Worm (Caenorhabditis elegans) whole organism, L1 larva: ENCODE measurements around the gene T26E4.18.

Experiments
- F16B12.6 ChIP-seq: fragments of 150-350 bp; optimal IDR thresholded peaks from 2 replicates; lab custom pipeline; 2014; ENCODE audit warnings: missing biosample characterization, missing genetic modification characterization
- aha-1 ChIP-seq: fragments of 150-350 bp; optimal IDR thresholded peaks from 2 replicates; lab custom pipeline; 2014; ENCODE audit warnings: missing biosample characterization, missing genetic modification characterization
- alr-1 ChIP-seq: fragments of 200-800 bp; sonication (Bioruptor generic); optimal IDR thresholded peaks from 2 replicates; lab custom pipeline; 2018; ENCODE audit warnings: borderline replicate concordance, mild to moderate bottlenecking, missing genetic modification characterization, missing compliant biosample characterization
- blmp-1 ChIP-seq: fragments of 150-350 bp; optimal IDR thresholded peaks from 2 replicates; lab custom pipeline; 2014; ENCODE audit warnings: missing biosample characterization, missing genetic modification characterization
- ceh-63 ChIP-seq: fragments of 200-800 bp; sonication (Bioruptor generic); optimal IDR thresholded peaks from 2 replicates; lab custom pipeline; 2018; ENCODE audit warnings: mild to moderate bottlenecking, missing genetic modification characterization, missing compliant biosample characterization
- ceh-8 ChIP-seq: fragments of 200-800 bp; sonication (Bioruptor generic); optimal IDR thresholded peaks from 2 replicates; lab custom pipeline; 2018; ENCODE audit warnings: mild to moderate bottlenecking, missing genetic modification characterization, moderate library complexity, missing compliant biosample characterization
- ceh-82 ChIP-seq, 3 experiments: fragments of 150-350 bp in 1 of 3; sonication (generic microtip) in 2 of 3; optimal IDR thresholded peaks; 2 replicates each; lab custom pipeline; 2014 to 2017; ENCODE audit warnings: missing biosample characterization in 3 of 3, missing genetic modification characterization in 3 of 3
- ceh-88 ChIP-seq: fragments of 200-800 bp; sonication (Bioruptor generic); IDR thresholded peaks from 2 replicates; pipeline ENCODE4 v1.3.6; 2022; ENCODE audit warnings: missing genetic modification characterization, missing compliant biosample characterization
- ceh-90 ChIP-seq: sonication (generic microtip); optimal IDR thresholded peaks from 2 replicates; lab custom pipeline; 2016; ENCODE audit warnings: missing genetic modification characterization, missing compliant biosample characterization
- ces-1 ChIP-seq: fragments of 150-350 bp; optimal IDR thresholded peaks from 2 replicates; lab custom pipeline; 2014; ENCODE audit warnings: missing biosample characterization, missing genetic modification reagents, missing genetic modification characterization
- efl-3 ChIP-seq: fragments of 200-800 bp; sonication (Bioruptor generic); optimal IDR thresholded peaks from 2 replicates; lab custom pipeline; 2018; ENCODE audit warnings: mild to moderate bottlenecking, missing genetic modification characterization, missing compliant biosample characterization
- egl-13 ChIP-seq: sonication (generic microtip); optimal IDR thresholded peaks from 2 replicates; lab custom pipeline; 2016; ENCODE audit warnings: missing genotype, missing genetic modification reagents, missing genetic modification characterization, missing compliant biosample characterization
- egl-27 ChIP-seq, 2 experiments: fragments of 150-350 bp in 1 of 2; sonication (generic microtip); optimal IDR thresholded peaks; 3 replicates each; lab custom pipeline; 2017 to 2018; ENCODE audit warnings: missing biosample characterization in 2 of 2, missing genetic modification characterization in 2 of 2, missing genetic modification reagents in 2 of 2
- elt-2 ChIP-seq: sonication (generic microtip); optimal IDR thresholded peaks from 2 replicates; lab custom pipeline; 2016; ENCODE audit warnings: missing genetic modification characterization, mild to moderate bottlenecking, inconsistent platforms, missing compliant biosample characterization, missing genetic modification reagents
- elt-3 ChIP-seq, 6 experiments: fragments of 150-350 bp in 1 of 6; sonication (generic microtip); optimal IDR thresholded peaks; 2 replicates each; lab custom pipeline; 2017 to 2018; ENCODE audit warnings: missing biosample characterization in 6 of 6, missing genetic modification characterization in 6 of 6, inconsistent platforms in 1 of 6
- fkh-10 ChIP-seq: sonication (generic microtip); optimal IDR thresholded peaks from 2 replicates; lab custom pipeline; 2017; ENCODE audit warnings: missing biosample characterization, missing genetic modification reagents, missing genetic modification characterization
- fkh-8 ChIP-seq: sonication (generic microtip); optimal IDR thresholded peaks from 2 replicates; lab custom pipeline; 2016; ENCODE audit warnings: mild to moderate bottlenecking, missing genetic modification characterization, missing compliant biosample characterization
- hpl-2 ChIP-seq: fragments of 150-350 bp; optimal IDR thresholded peaks from 2 replicates; lab custom pipeline; 2014; ENCODE audit warnings: missing biosample characterization, missing genetic modification reagents, missing genetic modification characterization
- lin-13 ChIP-seq: fragments of 150-350 bp; optimal IDR thresholded peaks from 2 replicates; lab custom pipeline; 2014; ENCODE audit warnings: missing biosample characterization, missing genetic modification reagents, missing genetic modification characterization
- lin-14 ChIP-seq: fragments of 200-800 bp; sonication (Bioruptor generic); optimal IDR thresholded peaks from 2 replicates; lab custom pipeline; 2018; ENCODE audit warnings: mild to moderate bottlenecking, missing genetic modification characterization, moderate library complexity, missing compliant biosample characterization
- mab-9 ChIP-seq: fragments of 200-800 bp; sonication (Bioruptor generic); IDR thresholded peaks from 2 replicates; pipeline ENCODE4 v1.3.6; 2022; ENCODE audit warnings: missing genetic modification reagents, missing genetic modification characterization, missing compliant biosample characterization
- mdl-1 ChIP-seq, 2 experiments: fragments of 150-350 bp; optimal IDR thresholded peaks; 2 replicates each; lab custom pipeline; 2014 to 2017; ENCODE audit warnings: missing biosample characterization in 2 of 2, missing genetic modification characterization in 2 of 2, inconsistent platforms in 1 of 2
- mef-2 ChIP-seq: fragments of 150-350 bp; optimal IDR thresholded peaks from 2 replicates; lab custom pipeline; 2014; ENCODE audit warnings: missing biosample characterization, missing genetic modification characterization
- nhr-12 ChIP-seq: sonication (generic microtip); optimal IDR thresholded peaks from 2 replicates; lab custom pipeline; 2017; ENCODE audit warnings: missing biosample characterization, missing genetic modification characterization
- nhr-28 ChIP-seq: fragments of 150-350 bp; optimal IDR thresholded peaks from 2 replicates; lab custom pipeline; 2014; ENCODE audit warnings: missing biosample characterization, missing genetic modification characterization
- nhr-47 ChIP-seq: sonication (generic microtip); optimal IDR thresholded peaks from 2 replicates; lab custom pipeline; 2016; ENCODE audit warnings: mild to moderate bottlenecking, missing genetic modification characterization, moderate library complexity, missing compliant biosample characterization
- nhr-71 ChIP-seq: sonication (generic microtip); optimal IDR thresholded peaks from 2 replicates; lab custom pipeline; 2016; ENCODE audit warnings: mild to moderate bottlenecking, missing genetic modification characterization, moderate library complexity, missing compliant biosample characterization
- nhr-76 ChIP-seq: sonication (generic microtip); optimal IDR thresholded peaks from 2 replicates; lab custom pipeline; 2017; ENCODE audit warnings: missing biosample characterization, missing genetic modification characterization
- nhr-77 ChIP-seq: fragments of 150-350 bp; optimal IDR thresholded peaks from 2 replicates; lab custom pipeline; 2014; ENCODE audit warnings: missing biosample characterization, missing genetic modification characterization
- nhr-84 ChIP-seq: sonication (generic microtip); optimal IDR thresholded peaks from 2 replicates; lab custom pipeline; 2017; ENCODE audit warnings: missing biosample characterization, missing genetic modification characterization
- nhr-85 ChIP-seq: sonication (generic microtip); peaks from one replicate; lab custom pipeline; 2016; ENCODE audit warnings: missing genetic modification characterization, inconsistent platforms, missing compliant biosample characterization
- nhr-90 ChIP-seq: sonication (generic microtip); optimal IDR thresholded peaks from 2 replicates; lab custom pipeline; 2016; ENCODE audit warnings: mild to moderate bottlenecking, missing genetic modification characterization, missing compliant biosample characterization; ENCODE audit not compliant: poor library complexity
- pag-3 ChIP-seq: sonication (generic microtip); optimal IDR thresholded peaks from 2 replicates; lab custom pipeline; 2017; ENCODE audit warnings: missing genetic modification characterization, mild to moderate bottlenecking, missing compliant biosample characterization, antibody characterized with exemption, borderline replicate concordance; ENCODE audit not compliant: insufficient read depth
- pax-3 ChIP-seq: fragments of 200-800 bp; sonication (Bioruptor generic); optimal IDR thresholded peaks from 2 replicates; lab custom pipeline; 2018; ENCODE audit warnings: mild to moderate bottlenecking, missing genetic modification characterization, moderate library complexity, missing compliant biosample characterization
- pqm-1 ChIP-seq: sonication (generic microtip); optimal IDR thresholded peaks from 3 replicates; lab custom pipeline; 2017; ENCODE audit warnings: missing biosample characterization, missing genetic modification characterization
- rnt-1 ChIP-seq: sonication (generic microtip); optimal IDR thresholded peaks from 2 replicates; lab custom pipeline; 2016; ENCODE audit warnings: mild to moderate bottlenecking, missing genetic modification characterization, moderate library complexity, missing compliant biosample characterization
- snpc-4 ChIP-seq: fragments of 150-350 bp; optimal IDR thresholded peaks from 2 replicates; lab custom pipeline; 2014; ENCODE audit warnings: missing biosample characterization, missing genetic modification characterization
- snu-23 ChIP-seq: sonication (generic microtip); optimal IDR thresholded peaks from 2 replicates; lab custom pipeline; 2016; ENCODE audit warnings: missing genetic modification characterization, missing compliant biosample characterization
- sox-4 ChIP-seq: sonication (generic microtip); optimal IDR thresholded peaks from 2 replicates; lab custom pipeline; 2016; ENCODE audit warnings: missing genetic modification characterization, missing compliant biosample characterization
- sptf-1 ChIP-seq: fragments of 150-350 bp; optimal IDR thresholded peaks from 2 replicates; lab custom pipeline; 2014; ENCODE audit warnings: missing biosample characterization, missing genetic modification characterization
- sup-37 ChIP-seq: fragments of 200-800 bp; sonication (Bioruptor generic); optimal IDR thresholded peaks from 2 replicates; lab custom pipeline; 2018; ENCODE audit warnings: mild to moderate bottlenecking, missing genetic modification characterization, missing compliant biosample characterization
- swsn-7 ChIP-seq: sonication (generic microtip); optimal IDR thresholded peaks from 2 replicates; lab custom pipeline; 2016; ENCODE audit warnings: missing genetic modification characterization, missing compliant biosample characterization
- tbx-2 ChIP-seq: sonication (generic microtip); optimal IDR thresholded peaks from 2 replicates; lab custom pipeline; 2016; ENCODE audit warnings: missing genetic modification characterization, missing compliant biosample characterization
- tlp-1 ChIP-seq: fragments of 150-350 bp; optimal IDR thresholded peaks from 2 replicates; lab custom pipeline; 2014; ENCODE audit warnings: missing biosample characterization, missing genetic modification characterization
- unc-130 ChIP-seq: fragments of 150-350 bp; optimal IDR thresholded peaks from 2 replicates; lab custom pipeline; 2017; ENCODE audit warnings: missing biosample characterization, missing genetic modification characterization, inconsistent platforms
- unc-30 ChIP-seq: sonication (generic microtip); optimal IDR thresholded peaks from 2 replicates; lab custom pipeline; 2017; ENCODE audit warnings: missing biosample characterization, missing genetic modification characterization
- unc-86 ChIP-seq: sonication (generic microtip); optimal IDR thresholded peaks from 2 replicates; lab custom pipeline; 2016; ENCODE audit warnings: missing genetic modification characterization, missing compliant biosample characterization
- unc-98 ChIP-seq: fragments of 200-800 bp; sonication (Bioruptor generic); IDR thresholded peaks from 2 replicates; pipeline ENCODE4 v1.3.6; 2022; ENCODE audit warnings: missing genetic modification characterization, missing compliant biosample characterization
- vab-15 ChIP-seq: sonication (generic microtip); optimal IDR thresholded peaks from 2 replicates; lab custom pipeline; 2017; ENCODE audit warnings: missing genotype, mild to moderate bottlenecking, missing genetic modification characterization, missing compliant biosample characterization
- xbp-1 ChIP-seq: sonication (generic microtip); optimal IDR thresholded peaks from 2 replicates; lab custom pipeline; 2016; ENCODE audit warnings: missing genetic modification characterization, missing compliant biosample characterization
- zag-1 ChIP-seq: fragments of 150-350 bp; optimal IDR thresholded peaks from 2 replicates; lab custom pipeline; 2014; ENCODE audit warnings: missing biosample characterization, missing genetic modification characterization
- zip-4 ChIP-seq: fragments of 200-800 bp; sonication (Bioruptor generic); optimal IDR thresholded peaks from 2 replicates; lab custom pipeline; 2018; ENCODE audit warnings: mild to moderate bottlenecking, missing genetic modification characterization, moderate library complexity, missing compliant biosample characterization
- ztf-4 ChIP-seq: fragments of 150-350 bp; optimal IDR thresholded peaks from 2 replicates; lab custom pipeline; 2014; ENCODE audit warnings: missing biosample characterization, missing genetic modification characterization

The T26E4.18 gene

DNA sequence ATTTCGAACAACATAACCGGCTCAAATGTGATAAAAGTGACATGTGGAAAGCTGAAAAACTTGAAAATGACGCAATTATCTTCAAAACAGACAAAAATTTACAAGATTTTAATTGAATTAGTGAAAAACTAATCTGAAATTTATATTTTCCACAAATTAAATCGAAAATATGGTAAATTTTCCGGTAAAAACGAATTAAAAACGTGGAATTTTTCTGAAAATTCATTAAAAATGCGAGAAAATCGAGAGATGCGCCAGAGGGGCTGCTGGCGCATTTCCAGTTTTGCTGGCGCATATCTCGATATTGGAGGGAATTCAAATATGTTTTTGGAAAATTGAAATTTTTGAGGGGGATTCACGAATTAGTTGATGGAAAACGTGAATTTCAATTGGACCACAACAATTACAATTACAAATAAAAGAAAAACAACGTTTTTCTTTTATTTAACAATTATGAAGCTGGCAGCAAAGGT, 37.5 kb downstream of the T26E4.18 start, which contains the start of the genes haf-3 and F57A10.2 (continued):
- TF ChIP-seq tlp-1: no peak
- TF ChIP-seq alr-1 (tag; lab: Kevin White, UChicago): no peak
- peak; percentile 96 for TF ChIP-seq nhr-90
- TF ChIP-seq sptf-1 (tag; lab: Kevin White, UChicago): no peak
- peak; percentile 80 for TF ChIP-seq elt-2 (tag; lab: Kevin White, UChicago)
- peak; percentile 60 for TF ChIP-seq efl-3 (GFP tag; lab: Kevin White, UChicago)
- TF ChIP-seq nhr-76 (tag; lab: Kevin White, UChicago): no peak
- TF ChIP-seq mab-9 (GFP tag; lab: Robert Waterston, UW): peak; percentile 85
- peak; percentile 45 for TF ChIP-seq mef-2
- peak; percentile 80 for TF ChIP-seq pax-3 (tag; lab: Kevin White, UChicago)
- no peak for TF ChIP-seq vab-15 (tag; lab: Kevin White, UChicago)
- peak; percentile 9 to 69 for TF ChIP-seq egl-27 (tag; optimal IDR thresholded peaks at IDR 0.05; lab: Kevin White, UChicago)
- TF ChIP-seq nhr-12 (tag; lab: Kevin White, UChicago): no peak
- TF ChIP-seq nhr-71 (tag; lab: Kevin White, UChicago): peak; percentile 96
- peak; percentile 92 for TF ChIP-seq snpc-4
- no peak for TF ChIP-seq pag-3 (tag; lab: Kevin White, UChicago)
- TF ChIP-seq nhr-85: peak; percentile 98
- peak; percentile 70 for TF ChIP-seq ztf-4 (tag; lab: Kevin White, UChicago)
- peak; percentile 92 for TF ChIP-seq egl-13 (tag; lab: Kevin White, UChicago)
- peak; percentile 79 for TF ChIP-seq blmp-1 (tag; lab: Kevin White, UChicago)
- peak; percentile 92 for TF ChIP-seq fkh-8
- peak; percentile 97 for TF ChIP-seq nhr-47 (tag; lab: Kevin White, UChicago)
- TF ChIP-seq ceh-88: peak; percentile 69; the same call in 1 of the 2 replicates
- TF ChIP-seq ces-1: no peak
- TF ChIP-seq ceh-82 (tag; optimal IDR thresholded peaks at IDR 0.05; lab: Kevin White, UChicago): peak; percentile 96 to 97 (median 97)
- no peak for TF ChIP-seq unc-30 (tag; lab: Kevin White, UChicago)
- TF ChIP-seq swsn-7 (tag; lab: Kevin White, UChicago): peak; percentile 95
- TF ChIP-seq ceh-8 (GFP tag; lab: Kevin White, UChicago): peak; percentile 86
- peak; percentile 95 for TF ChIP-seq xbp-1 (tag; lab: Kevin White, UChicago)
- peak; percentile 11 for TF ChIP-seq hpl-2 (GFP tag; lab: Kevin White, UChicago)
- TF ChIP-seq rnt-1 (tag; lab: Kevin White, UChicago): peak; percentile 97
- TF ChIP-seq elt-3 (tag; optimal IDR thresholded peaks at IDR 0.05; lab: Kevin White, UChicago): peak in 5 of 6 experiments; percentile 25 to 90 (median 45)
- TF ChIP-seq lin-14 (GFP tag; lab: Kevin White, UChicago): peak; percentile 95
- peak; percentile 94 for TF ChIP-seq tbx-2 (tag; lab: Kevin White, UChicago)
- TF ChIP-seq zip-4: peak; percentile 85
- peak; percentile 54 for TF ChIP-seq aha-1
- peak; percentile 87 for TF ChIP-seq sox-4 (tag; lab: Kevin White, UChicago)
- TF ChIP-seq F16B12.6 (tag; lab: Kevin White, UChicago): peak; percentile 66
- TF ChIP-seq mdl-1 (tag; optimal IDR thresholded peaks at IDR 0.05; lab: Kevin White, UChicago): peak in 1 of 2 experiments; percentile 88
- peak; percentile 90 for TF ChIP-seq unc-130
- TF ChIP-seq nhr-84: no peak
- peak; percentile 75 for TF ChIP-seq fkh-10 (GFP tag; lab: Kevin White, UChicago)
- peak; percentile 82 for TF ChIP-seq nhr-77 (tag; lab: Kevin White, UChicago)
- TF ChIP-seq nhr-28 (tag; lab: Kevin White, UChicago): peak; percentile 39
- TF ChIP-seq ceh-63 (GFP tag; lab: Kevin White, UChicago): no peak
- no peak for TF ChIP-seq unc-98 (GFP tag; lab: Robert Waterston, UW)
- peak; percentile 80 for TF ChIP-seq sup-37 (GFP tag; lab: Kevin White, UChicago)
- no peak for TF ChIP-seq pqm-1 (tag; lab: Kevin White, UChicago)
- peak; percentile 91 for TF ChIP-seq lin-13 (GFP tag; lab: Kevin White, UChicago)
- TF ChIP-seq zag-1 (tag; lab: Kevin White, UChicago): peak; percentile 58
- TF ChIP-seq unc-86 (tag; lab: Kevin White, UChicago): peak; percentile 92
- peak; percentile 60 for TF ChIP-seq ceh-90
- TF ChIP-seq snu-23: peak; percentile 97
